Worm (Caenorhabditis elegans) whole organism, L2 larva: ENCODE measurements around the gene srbc-36.

Source experiments
- nhr-21 ChIP-seq: fragments of 150-350 bp; optimal IDR thresholded peaks from 2 replicates; lab custom pipeline; 2014; ENCODE audit warnings: missing biosample characterization, missing genetic modification characterization
- unc-55 ChIP-seq: fragments of 150-350 bp; sonication (generic microtip); optimal IDR thresholded peaks from 3 replicates; lab custom pipeline; 2014; ENCODE audit warnings: missing biosample characterization, missing genetic modification reagents, missing genetic modification characterization
- ztf-1 ChIP-seq: fragments of 200-800 bp; sonication (Bioruptor generic); conservative IDR thresholded peaks from 2 replicates; pipeline ENCODE4 v1.3.6; 2022; ENCODE audit warnings: missing genetic modification characterization, missing compliant biosample characterization

ce11 chrV:3507691-3508090, 17.4 kb upstream of the srbc-36 start, which contains the start of gene str-225:
- TF ChIP-seq ztf-1, result no peak
- TF ChIP-seq nhr-21 (tag; lab: Kevin White, UChicago), result no peak
- no peak for TF ChIP-seq unc-55 (GFP tag; lab: Kevin White, UChicago)
